Fruit fly (Drosophila melanogaster): Measurements from ENCODE around the gene CG5439.

CG5439 gene

DNA sequence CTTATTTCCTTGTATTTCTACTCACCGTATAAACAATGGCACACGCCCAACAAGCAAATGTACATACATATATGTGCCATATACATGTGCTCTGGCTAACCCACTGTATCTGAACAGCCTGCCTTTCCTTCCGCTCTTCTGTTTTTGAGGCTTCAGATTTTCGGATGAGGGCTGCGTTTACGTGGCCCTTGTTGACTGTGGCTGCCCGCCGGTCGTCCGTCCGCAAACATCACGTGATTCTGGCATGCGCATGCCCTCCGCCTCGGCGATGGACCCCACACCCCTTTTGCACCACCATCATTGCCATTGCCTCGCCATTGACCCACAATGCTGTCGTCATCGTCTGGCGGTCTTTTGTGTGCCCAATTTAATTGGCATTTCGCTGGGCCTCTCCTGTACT, 28.3 kb downstream of the CG5439 start (continued):
- TF ChIP-seq chm (GFP tag; IDR thresholded peaks at IDR 0.05), result 0 out of 2 replicates have a peak, but pooled peaks have one; percentile 21
- no peak for TF ChIP-seq yki (optimal IDR thresholded peaks at IDR 0.05)
- peak; percentile 25 for TF ChIP-seq p53 (GFP tag; optimal IDR thresholded peaks at IDR 0.05)
- peak; percentile 44 for TF ChIP-seq Atf3 (GFP tag; optimal IDR thresholded peaks at IDR 0.05)
- peak in 1 of 2 experiments; percentile 18 for TF ChIP-seq bsh (GFP tag; optimal IDR thresholded peaks at IDR 0.05)
- TF ChIP-seq CG34376 (GFP tag; optimal IDR thresholded peaks at IDR 0.05), result no peak
- no peak for TF ChIP-seq CG32772 (GFP tag; IDR thresholded peaks at IDR 0.05)
- no peak for TF ChIP-seq cad (GFP tag; optimal IDR thresholded peaks at IDR 0.05)
- TF ChIP-seq h (optimal IDR thresholded peaks at IDR 0.05), result no peak
- TF ChIP-seq Dad (GFP tag; optimal IDR thresholded peaks at IDR 0.05), result peak; percentile 3
- no peak for TF ChIP-seq Oli (tag; optimal IDR thresholded peaks at IDR 0.05)
- TF ChIP-seq CG34224 (GFP tag; IDR thresholded peaks at IDR 0.05; ENCODE audit: partially characterized antibody), result peak; percentile 29; the same call in 1 of the 3 replicates
- TF ChIP-seq inv (GFP tag; IDR thresholded peaks at IDR 0.05; ENCODE audit: partially characterized antibody), result no peak
- TF ChIP-seq CG1233 (GFP tag; optimal IDR thresholded peaks at IDR 0.05), result peak; percentile 29
- peak; percentile 4 for TF ChIP-seq CG17829 (tag; optimal IDR thresholded peaks at IDR 0.05)
- peak; percentile 7 for TF ChIP-seq cg (GFP tag; optimal IDR thresholded peaks at IDR 0.05)
- no peak for TF ChIP-seq her (GFP tag; optimal IDR thresholded peaks at IDR 0.05)
- TF ChIP-seq slbo (GFP tag; IDR thresholded peaks at IDR 0.05), result peak; percentile 15; the same call in 1 of the 2 replicates
- peak; percentile 41 for TF ChIP-seq CG17912 (GFP tag; optimal IDR thresholded peaks at IDR 0.05)
- TF ChIP-seq Vsx1 (GFP tag; optimal IDR thresholded peaks at IDR 0.05), result peak; percentile 25
- TF ChIP-seq HmgD (GFP tag; optimal IDR thresholded peaks at IDR 0.05), result no peak
- TF ChIP-seq bowl (GFP tag; IDR thresholded peaks at IDR 0.05), result 0 out of 2 replicates have a peak, but pooled peaks have one; percentile 24
- TF ChIP-seq Scr (GFP tag; IDR thresholded peaks at IDR 0.05; ENCODE audit: partially characterized antibody), result no peak
- peak; percentile 37 for TF ChIP-seq CG13296 (GFP tag; optimal IDR thresholded peaks at IDR 0.05)
- TF ChIP-seq Xbp1 (GFP tag; optimal IDR thresholded peaks at IDR 0.05), result peak; percentile 47
- no peak for TF ChIP-seq Elba2 (GFP tag; optimal IDR thresholded peaks at IDR 0.05)
- no peak for TF ChIP-seq D (optimal IDR thresholded peaks at IDR 0.05)
- peak; percentile 37 for TF ChIP-seq D (GFP tag; optimal IDR thresholded peaks at IDR 0.05)
- TF ChIP-seq CG7928 (GFP tag; optimal IDR thresholded peaks at IDR 0.05), result no peak
- peak; percentile 8 for TF ChIP-seq dm (GFP tag; optimal IDR thresholded peaks at IDR 0.05)
- no peak for TF ChIP-seq z (GFP tag; IDR thresholded peaks at IDR 0.05)
- TF ChIP-seq CG6854 (GFP tag; optimal IDR thresholded peaks at IDR 0.05), result peak; percentile 63
- TF ChIP-seq hth (optimal IDR thresholded peaks at IDR 0.05), result no peak
- peak; percentile 30; the same call in 1 of the 2 replicates for TF ChIP-seq HLH3B (GFP tag; IDR thresholded peaks at IDR 0.05)
- peak; percentile 24 for TF ChIP-seq CG14710 (tag; optimal IDR thresholded peaks at IDR 0.05)
- TF ChIP-seq CG8089 (GFP tag; optimal IDR thresholded peaks at IDR 0.05), result peak; percentile 24
- TF ChIP-seq CG31441 (GFP tag; IDR thresholded peaks at IDR 0.05), result no peak
- peak; percentile 45; the same call in 1 of the 2 replicates for TF ChIP-seq Drgx (GFP tag; IDR thresholded peaks at IDR 0.05)
- peak in 1 of 2 experiments; percentile 17 for TF ChIP-seq Hr78 (GFP tag; optimal IDR thresholded peaks at IDR 0.05)
- TF ChIP-seq CG15011 (GFP tag; optimal IDR thresholded peaks at IDR 0.05), result no peak
- TF ChIP-seq CG6254 (GFP tag; optimal IDR thresholded peaks at IDR 0.05), result peak; percentile 60
- no peak for TF ChIP-seq ttk (GFP tag; IDR thresholded peaks at IDR 0.05)
- TF ChIP-seq CrebB (tag; optimal IDR thresholded peaks at IDR 0.05), result peak; percentile 54
- TF ChIP-seq CTCF (GFP tag; optimal IDR thresholded peaks at IDR 0.05), result no peak
- peak; percentile 45 for TF ChIP-seq pros (GFP tag; optimal IDR thresholded peaks at IDR 0.05)
- TF ChIP-seq aop (GFP tag; IDR thresholded peaks at IDR 0.05), result no peak
- TF ChIP-seq tup (GFP tag; optimal IDR thresholded peaks at IDR 0.05), result no peak
- TF ChIP-seq lab (GFP tag; optimal IDR thresholded peaks at IDR 0.05), result peak; percentile 17
- TF ChIP-seq fd102C (GFP tag; optimal IDR thresholded peaks at IDR 0.05), result no peak
- TF ChIP-seq vfl (GFP tag; optimal IDR thresholded peaks at IDR 0.05), result no peak
- no peak for TF ChIP-seq gem (tag; optimal IDR thresholded peaks at IDR 0.05)
- peak; percentile 82; the same call in 1 of the 4 replicates for TF ChIP-seq chinmo (GFP tag; IDR thresholded peaks at IDR 0.05; ENCODE audit: partially characterized antibody)
